Fruit fly (Drosophila melanogaster): Measurements from ENCODE around the gene Eip74EF.
A peak's percentile ranks its signal among the peaks of the same experiment; 100 is the strongest.

The Eip74EF gene

dm6 chr3L:17590455-17591216 lies 28.5 kb downstream of the Eip74EF start (continued):
- no peak for TF ChIP-seq Hand (GFP tag; optimal IDR thresholded peaks at IDR 0.05)
- TF ChIP-seq CG32772 (GFP tag; IDR thresholded peaks at IDR 0.05): no peak
- no peak for TF ChIP-seq CG15011 (GFP tag; optimal IDR thresholded peaks at IDR 0.05)
- no peak for TF ChIP-seq CG16815 (GFP tag; optimal IDR thresholded peaks at IDR 0.05)
- no peak for TF ChIP-seq fu2 (GFP tag; optimal IDR thresholded peaks at IDR 0.05)
- TF ChIP-seq mam (GFP tag; optimal IDR thresholded peaks at IDR 0.05): no peak
- TF ChIP-seq B-H2 (GFP tag; optimal IDR thresholded peaks at IDR 0.05): no peak
- TF ChIP-seq CG13296 (GFP tag; optimal IDR thresholded peaks at IDR 0.05): no peak
- TF ChIP-seq CG10209 (GFP tag; optimal IDR thresholded peaks at IDR 0.05): no peak
- no peak for TF ChIP-seq ERR (GFP tag; optimal IDR thresholded peaks at IDR 0.05)
- TF ChIP-seq Gsc (GFP tag; IDR thresholded peaks at IDR 0.05): no peak
- no peak for TF ChIP-seq CG12299 (tag; optimal IDR thresholded peaks at IDR 0.05)
- TF ChIP-seq pum (GFP tag; optimal IDR thresholded peaks at IDR 0.05): no peak
- no peak for TF ChIP-seq CG8924 (tag; optimal IDR thresholded peaks at IDR 0.05)
- TF ChIP-seq chinmo (GFP tag; IDR thresholded peaks at IDR 0.05; ENCODE audit: partially characterized antibody): peak; percentile 93
- TF ChIP-seq lmd (GFP tag; IDR thresholded peaks at IDR 0.05): no peak
- TF ChIP-seq CG10462 (GFP tag; optimal IDR thresholded peaks at IDR 0.05): no peak
- TF ChIP-seq CG7987 (GFP tag; optimal IDR thresholded peaks at IDR 0.05): no peak
- no peak for TF ChIP-seq esg (GFP tag; conservative IDR thresholded peaks at IDR 0.05)
- TF ChIP-seq jigr1 (GFP tag; IDR thresholded peaks at IDR 0.05): no peak
- no peak for TF ChIP-seq CG4820 (GFP tag; optimal IDR thresholded peaks at IDR 0.05)
- TF ChIP-seq tup (GFP tag; optimal IDR thresholded peaks at IDR 0.05): no peak
- TF ChIP-seq gcm (GFP tag; optimal IDR thresholded peaks at IDR 0.05): peak; percentile 35
- TF ChIP-seq peb (GFP tag; IDR thresholded peaks at IDR 0.05): no peak
- TF ChIP-seq zf30C (GFP tag; optimal IDR thresholded peaks at IDR 0.05): no peak
- peak; percentile 58; the same call in 1 of the 3 replicates for TF ChIP-seq so (GFP tag; IDR thresholded peaks at IDR 0.05)
- TF ChIP-seq Atf3 (GFP tag; optimal IDR thresholded peaks at IDR 0.05): no peak
- no peak for TF ChIP-seq z (GFP tag; IDR thresholded peaks at IDR 0.05)
- no peak for TF ChIP-seq YL-1 (GFP tag; optimal IDR thresholded peaks at IDR 0.05)
- TF ChIP-seq ftz-f1 (GFP tag; optimal IDR thresholded peaks at IDR 0.05): peak; percentile 81
- no peak for TF ChIP-seq twi (tag; optimal IDR thresholded peaks at IDR 0.05)
- no peak for TF ChIP-seq CG11247 (GFP tag; IDR thresholded peaks at IDR 0.05)
- no peak for TF ChIP-seq CG3281 (GFP tag; optimal IDR thresholded peaks at IDR 0.05)
- no peak for TF ChIP-seq tap (tag; optimal IDR thresholded peaks at IDR 0.05)
- TF ChIP-seq CG15696 (tag; optimal IDR thresholded peaks at IDR 0.05): no peak
- no peak for TF ChIP-seq fd102C (GFP tag; optimal IDR thresholded peaks at IDR 0.05)
- TF ChIP-seq Scr (GFP tag; IDR thresholded peaks at IDR 0.05; ENCODE audit: partially characterized antibody): no peak
- no peak for TF ChIP-seq CG2129 (GFP tag; IDR thresholded peaks at IDR 0.05; ENCODE audit: partially characterized antibody)
- TF ChIP-seq CG33557 (GFP tag; optimal IDR thresholded peaks at IDR 0.05): no peak
- TF ChIP-seq CG12769 (tag; optimal IDR thresholded peaks at IDR 0.05): peak; percentile 27
- 0 out of 2 replicates have a peak, but pooled peaks have one; percentile 17 for TF ChIP-seq NFAT (GFP tag; IDR thresholded peaks at IDR 0.05)
- TF ChIP-seq CG9797 (GFP tag; optimal IDR thresholded peaks at IDR 0.05): no peak
- no peak for TF ChIP-seq inv (GFP tag; IDR thresholded peaks at IDR 0.05; ENCODE audit: partially characterized antibody)
- TF ChIP-seq gro (GFP tag; optimal IDR thresholded peaks at IDR 0.05): no peak
- peak; percentile 45; the same call in 1 of the 3 replicates for TF ChIP-seq zfh1 (GFP tag; IDR thresholded peaks at IDR 0.05)
- TF ChIP-seq nom (GFP tag; optimal IDR thresholded peaks at IDR 0.05): peak; percentile 28
- TF ChIP-seq da (GFP tag; optimal IDR thresholded peaks at IDR 0.05): no peak
- no peak for TF ChIP-seq CG6654 (GFP tag; optimal IDR thresholded peaks at IDR 0.05)
- TF ChIP-seq CG1832 (GFP tag; optimal IDR thresholded peaks at IDR 0.05): peak; percentile 44
- no peak for TF ChIP-seq kah (GFP tag; optimal IDR thresholded peaks at IDR 0.05)
